Worm (Caenorhabditis elegans) whole organism, L4/young adult: ENCODE measurements around the gene Y32B12A.5.

Experiments
- W03F9.2 ChIP-seq: fragments of 150-350 bp; optimal IDR thresholded peaks from 2 replicates; lab custom pipeline; 2014; ENCODE audit warnings: missing biosample characterization, missing genetic modification characterization
- him-1 ChIP-seq: sonication (generic microtip); optimal IDR thresholded peaks from 2 replicates; lab custom pipeline; 2016; ENCODE audit warnings: missing genotype, missing genetic modification reagents, missing genetic modification characterization, missing compliant biosample characterization

- TF ChIP-seq him-1 (tag; lab: Kevin White, UChicago) (no peak), W03F9.2 (tag; lab: Kevin White, UChicago) (no peak)
Measured at ce11 chrV:16535172-16535571, 47.8 kb upstream of the Y32B12A.5 start, which contains the start of gene Y32B12B.8.
